Worm (Caenorhabditis elegans) whole organism, L3 larva: ENCODE measurements around the gene sams-4.

Experiments
- nhr-23 ChIP-seq: fragments of 150-350 bp; optimal IDR thresholded peaks from 2 replicates; lab custom pipeline; 2014; ENCODE audit warnings: missing biosample characterization, missing genetic modification reagents, missing genetic modification characterization
- sea-2 ChIP-seq: fragments of 150-350 bp; sonication (generic microtip); optimal IDR thresholded peaks from 4 replicates; lab custom pipeline; 2014; ENCODE audit warnings: missing biosample characterization, missing genetic modification reagents, missing genetic modification characterization

- TF ChIP-seq sea-2 (GFP tag; lab: Kevin White, UChicago) = no peak
- no peak for TF ChIP-seq nhr-23
Observed at ce11 chrIV:5834182-5834581, 12.0 kb downstream of the sams-4 start.
